Worm (Caenorhabditis elegans) whole organism, L1 larva: Measurements from ENCODE around the gene C34D10.5.

ENCODE experiments used
- Y116A8C.19 ChIP-seq: sonication (generic microtip); optimal IDR thresholded peaks from 2 replicates; lab custom pipeline; 2016; ENCODE audit warnings: missing compliant biosample characterization, missing genetic modification characterization, borderline replicate concordance
- aha-1 ChIP-seq: fragments of 150-350 bp; optimal IDR thresholded peaks from 2 replicates; lab custom pipeline; 2014; ENCODE audit warnings: missing biosample characterization, missing genetic modification characterization
- alr-1 ChIP-seq: fragments of 200-800 bp; sonication (Bioruptor generic); optimal IDR thresholded peaks from 2 replicates; lab custom pipeline; 2018; ENCODE audit warnings: borderline replicate concordance, mild to moderate bottlenecking, missing genetic modification characterization, missing compliant biosample characterization
- blmp-1 ChIP-seq: fragments of 150-350 bp; optimal IDR thresholded peaks from 2 replicates; lab custom pipeline; 2014; ENCODE audit warnings: missing biosample characterization, missing genetic modification characterization
- ceh-63 ChIP-seq: fragments of 200-800 bp; sonication (Bioruptor generic); optimal IDR thresholded peaks from 2 replicates; lab custom pipeline; 2018; ENCODE audit warnings: mild to moderate bottlenecking, missing genetic modification characterization, missing compliant biosample characterization
- ceh-8 ChIP-seq: fragments of 200-800 bp; sonication (Bioruptor generic); optimal IDR thresholded peaks from 2 replicates; lab custom pipeline; 2018; ENCODE audit warnings: mild to moderate bottlenecking, missing genetic modification characterization, moderate library complexity, missing compliant biosample characterization
- ceh-88 ChIP-seq: fragments of 200-800 bp; sonication (Bioruptor generic); IDR thresholded peaks from 2 replicates; pipeline ENCODE4 v1.3.6; 2022; ENCODE audit warnings: missing genetic modification characterization, missing compliant biosample characterization
- dpl-1 ChIP-seq, 3 experiments: fragments of 150-350 bp in 2 of 3; sonication (generic microtip) in 1 of 3; optimal IDR thresholded peaks; 2 replicates each; lab custom pipeline; 2014 to 2017; ENCODE audit warnings: missing biosample characterization in 3 of 3, missing genetic modification characterization in 3 of 3, missing genetic modification reagents in 3 of 3
- efl-1 ChIP-seq, 4 experiments: fragments of 150-350 bp; optimal IDR thresholded peaks in 3 of 4; peaks in 1 of 4; 1 replicate in 1 of 4; 2 replicates in 3 of 4; lab custom pipeline; 2014; ENCODE audit warnings: missing biosample characterization in 2 of 4, missing genetic modification characterization in 2 of 4, missing genetic modification reagents in 2 of 4
- efl-3 ChIP-seq: fragments of 200-800 bp; sonication (Bioruptor generic); optimal IDR thresholded peaks from 2 replicates; lab custom pipeline; 2018; ENCODE audit warnings: mild to moderate bottlenecking, missing genetic modification characterization, missing compliant biosample characterization
- elt-2 ChIP-seq: sonication (generic microtip); optimal IDR thresholded peaks from 2 replicates; lab custom pipeline; 2016; ENCODE audit warnings: missing genetic modification characterization, mild to moderate bottlenecking, inconsistent platforms, missing compliant biosample characterization, missing genetic modification reagents
- elt-3 ChIP-seq, 6 experiments: fragments of 150-350 bp in 1 of 6; sonication (generic microtip); optimal IDR thresholded peaks; 2 replicates each; lab custom pipeline; 2017 to 2018; ENCODE audit warnings: missing biosample characterization in 6 of 6, missing genetic modification characterization in 6 of 6, inconsistent platforms in 1 of 6
- ets-5 ChIP-seq: fragments of 200-800 bp; sonication (Bioruptor generic); IDR thresholded peaks from 2 replicates; pipeline ENCODE4 v1.3.6; 2022; ENCODE audit warnings: missing genetic modification characterization, missing compliant biosample characterization
- fkh-4 ChIP-seq: sonication (generic microtip); optimal IDR thresholded peaks from 2 replicates; lab custom pipeline; 2016; ENCODE audit warnings: missing compliant biosample characterization, missing genetic modification characterization, borderline replicate concordance
- fkh-8 ChIP-seq: sonication (generic microtip); optimal IDR thresholded peaks from 2 replicates; lab custom pipeline; 2016; ENCODE audit warnings: mild to moderate bottlenecking, missing genetic modification characterization, missing compliant biosample characterization
- fos-1 ChIP-seq: fragments of 150-350 bp; optimal IDR thresholded peaks from 2 replicates; lab custom pipeline; 2014; ENCODE audit warnings: missing biosample characterization, missing genetic modification characterization
- hlh-4 ChIP-seq: sonication (generic microtip); optimal IDR thresholded peaks from 2 replicates; lab custom pipeline; 2016; ENCODE audit warnings: mild to moderate bottlenecking, missing genetic modification characterization, missing compliant biosample characterization
- irx-1 ChIP-seq: sonication (generic microtip); optimal IDR thresholded peaks from 2 replicates; lab custom pipeline; 2016; ENCODE audit warnings: missing genetic modification characterization, missing compliant biosample characterization
- isw-1 ChIP-seq: fragments of 200-800 bp; sonication (Bioruptor generic); IDR thresholded peaks from 2 replicates; pipeline ENCODE4 v1.3.6; 2022; ENCODE audit warnings: missing genetic modification characterization, missing compliant biosample characterization
- jun-1 ChIP-seq: fragments of 150-350 bp; optimal IDR thresholded peaks from 2 replicates; lab custom pipeline; 2014; ENCODE audit warnings: missing biosample characterization, missing genetic modification reagents, missing genetic modification characterization
- lin-13 ChIP-seq: fragments of 150-350 bp; optimal IDR thresholded peaks from 2 replicates; lab custom pipeline; 2014; ENCODE audit warnings: missing biosample characterization, missing genetic modification reagents, missing genetic modification characterization
- lin-14 ChIP-seq: fragments of 200-800 bp; sonication (Bioruptor generic); optimal IDR thresholded peaks from 2 replicates; lab custom pipeline; 2018; ENCODE audit warnings: mild to moderate bottlenecking, missing genetic modification characterization, moderate library complexity, missing compliant biosample characterization
- lin-15B ChIP-seq: fragments of 150-350 bp; sonication (generic microtip); optimal IDR thresholded peaks from 3 replicates; lab custom pipeline; 2014; ENCODE audit warnings: missing biosample characterization, missing genetic modification characterization
- lin-35 ChIP-seq, 2 experiments: fragments of 150-350 bp; optimal IDR thresholded peaks; 2 replicates each; lab custom pipeline; 2014; ENCODE audit warnings: missing biosample characterization in 2 of 2, missing genetic modification characterization in 2 of 2, missing genetic modification reagents in 2 of 2
- lin-39 ChIP-seq: fragments of 150-350 bp; optimal IDR thresholded peaks from 2 replicates; lab custom pipeline; 2014; ENCODE audit warnings: missing biosample characterization, missing genetic modification reagents, missing genetic modification characterization
- lsy-2 ChIP-seq, 2 experiments: fragments of 150-350 bp; optimal IDR thresholded peaks; 2 replicates each; lab custom pipeline; 2014; ENCODE audit warnings: missing biosample characterization in 2 of 2, missing genetic modification characterization in 2 of 2
- mab-9 ChIP-seq: fragments of 200-800 bp; sonication (Bioruptor generic); IDR thresholded peaks from 2 replicates; pipeline ENCODE4 v1.3.6; 2022; ENCODE audit warnings: missing genetic modification reagents, missing genetic modification characterization, missing compliant biosample characterization
- mdl-1 ChIP-seq, 2 experiments: fragments of 150-350 bp; optimal IDR thresholded peaks; 2 replicates each; lab custom pipeline; 2014 to 2017; ENCODE audit warnings: missing biosample characterization in 2 of 2, missing genetic modification characterization in 2 of 2, inconsistent platforms in 1 of 2
- nhr-11 ChIP-seq: fragments of 150-350 bp; optimal IDR thresholded peaks from 2 replicates; lab custom pipeline; 2014; ENCODE audit warnings: missing biosample characterization, missing genetic modification characterization
- nhr-19 ChIP-seq: fragments of 200-800 bp; sonication (Bioruptor generic); conservative IDR thresholded peaks from 2 replicates; pipeline ENCODE4 v1.3.6; 2022; ENCODE audit warnings: missing genetic modification characterization, missing compliant biosample characterization
- nhr-20 ChIP-seq: sonication (generic microtip); optimal IDR thresholded peaks from 2 replicates; lab custom pipeline; 2016; ENCODE audit warnings: mild to moderate bottlenecking, missing genetic modification characterization, missing compliant biosample characterization
- nhr-237 ChIP-seq: fragments of 150-350 bp; optimal IDR thresholded peaks from 2 replicates; lab custom pipeline; 2014; ENCODE audit warnings: missing biosample characterization, missing genetic modification characterization
- nhr-71 ChIP-seq: sonication (generic microtip); optimal IDR thresholded peaks from 2 replicates; lab custom pipeline; 2016; ENCODE audit warnings: mild to moderate bottlenecking, missing genetic modification characterization, moderate library complexity, missing compliant biosample characterization
- nhr-76 ChIP-seq: sonication (generic microtip); optimal IDR thresholded peaks from 2 replicates; lab custom pipeline; 2017; ENCODE audit warnings: missing biosample characterization, missing genetic modification characterization
- nhr-84 ChIP-seq: sonication (generic microtip); optimal IDR thresholded peaks from 2 replicates; lab custom pipeline; 2017; ENCODE audit warnings: missing biosample characterization, missing genetic modification characterization
- nhr-85 ChIP-seq: sonication (generic microtip); peaks from one replicate; lab custom pipeline; 2016; ENCODE audit warnings: missing genetic modification characterization, inconsistent platforms, missing compliant biosample characterization
- nhr-90 ChIP-seq: sonication (generic microtip); optimal IDR thresholded peaks from 2 replicates; lab custom pipeline; 2016; ENCODE audit warnings: mild to moderate bottlenecking, missing genetic modification characterization, missing compliant biosample characterization; ENCODE audit not compliant: poor library complexity
- rnt-1 ChIP-seq: sonication (generic microtip); optimal IDR thresholded peaks from 2 replicates; lab custom pipeline; 2016; ENCODE audit warnings: mild to moderate bottlenecking, missing genetic modification characterization, moderate library complexity, missing compliant biosample characterization
- skn-1 ChIP-seq: fragments of 150-350 bp; optimal IDR thresholded peaks from 2 replicates; lab custom pipeline; 2014; ENCODE audit warnings: missing biosample characterization, missing genetic modification characterization
- snpc-4 ChIP-seq: fragments of 150-350 bp; optimal IDR thresholded peaks from 2 replicates; lab custom pipeline; 2014; ENCODE audit warnings: missing biosample characterization, missing genetic modification characterization
- snu-23 ChIP-seq: sonication (generic microtip); optimal IDR thresholded peaks from 2 replicates; lab custom pipeline; 2016; ENCODE audit warnings: missing genetic modification characterization, missing compliant biosample characterization
- sptf-1 ChIP-seq: fragments of 150-350 bp; optimal IDR thresholded peaks from 2 replicates; lab custom pipeline; 2014; ENCODE audit warnings: missing biosample characterization, missing genetic modification characterization
- swsn-7 ChIP-seq: sonication (generic microtip); optimal IDR thresholded peaks from 2 replicates; lab custom pipeline; 2016; ENCODE audit warnings: missing genetic modification characterization, missing compliant biosample characterization
- tlp-1 ChIP-seq: fragments of 150-350 bp; optimal IDR thresholded peaks from 2 replicates; lab custom pipeline; 2014; ENCODE audit warnings: missing biosample characterization, missing genetic modification characterization
- unc-130 ChIP-seq: fragments of 150-350 bp; optimal IDR thresholded peaks from 2 replicates; lab custom pipeline; 2017; ENCODE audit warnings: missing biosample characterization, missing genetic modification characterization, inconsistent platforms
- zag-1 ChIP-seq: fragments of 150-350 bp; optimal IDR thresholded peaks from 2 replicates; lab custom pipeline; 2014; ENCODE audit warnings: missing biosample characterization, missing genetic modification characterization

The C34D10.5 gene

DNA sequence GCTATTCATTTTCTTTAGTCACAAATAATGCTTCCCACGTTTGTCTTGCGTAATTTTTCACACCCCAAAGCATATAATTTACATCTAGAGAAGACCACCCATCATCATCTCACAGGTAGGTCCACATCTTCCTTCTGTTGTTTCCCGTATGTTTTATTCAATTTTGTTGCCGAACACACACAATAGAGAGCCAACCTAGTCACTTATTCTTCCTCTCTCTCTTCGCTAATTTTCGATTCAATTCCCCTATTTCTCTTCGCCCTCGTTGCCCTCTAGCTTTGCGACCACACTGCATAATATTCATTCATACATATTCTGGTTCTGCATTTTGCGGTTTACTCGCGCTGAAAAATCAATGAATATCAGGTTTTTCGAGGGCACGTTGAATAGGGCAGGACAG, 11.9 kb upstream of the C34D10.5 start:
- no peak for TF ChIP-seq nhr-76
- no peak for TF ChIP-seq fos-1
- no peak for TF ChIP-seq alr-1
- no peak for TF ChIP-seq lin-35 (GFP tag; optimal IDR thresholded peaks at IDR 0.05; lab: Kevin White, UChicago)
- no peak for TF ChIP-seq aha-1 (tag; lab: Kevin White, UChicago)
- TF ChIP-seq lin-15B = no peak
- no peak for TF ChIP-seq snpc-4 (tag; lab: Kevin White, UChicago)
- TF ChIP-seq ceh-88 = no peak
- TF ChIP-seq fkh-8 (tag; lab: Kevin White, UChicago) = no peak
- no peak for TF ChIP-seq ceh-63 (GFP tag; lab: Kevin White, UChicago)
- no peak for TF ChIP-seq nhr-90 (tag; lab: Kevin White, UChicago)
- TF ChIP-seq efl-3 (GFP tag; lab: Kevin White, UChicago) = no peak
- TF ChIP-seq tlp-1 (tag; lab: Kevin White, UChicago) = no peak
- TF ChIP-seq isw-1 (GFP tag; lab: Robert Waterston, UW) = no peak
- TF ChIP-seq mdl-1 (tag; optimal IDR thresholded peaks at IDR 0.05; lab: Kevin White, UChicago) = no peak
- no peak for TF ChIP-seq Y116A8C.19 (tag; lab: Kevin White, UChicago)
- no peak for TF ChIP-seq lsy-2 (tag; optimal IDR thresholded peaks at IDR 0.05; lab: Kevin White, UChicago)
- TF ChIP-seq nhr-20 (tag; lab: Kevin White, UChicago) = no peak
- TF ChIP-seq nhr-11 (tag; lab: Kevin White, UChicago) = no peak

DNA sequence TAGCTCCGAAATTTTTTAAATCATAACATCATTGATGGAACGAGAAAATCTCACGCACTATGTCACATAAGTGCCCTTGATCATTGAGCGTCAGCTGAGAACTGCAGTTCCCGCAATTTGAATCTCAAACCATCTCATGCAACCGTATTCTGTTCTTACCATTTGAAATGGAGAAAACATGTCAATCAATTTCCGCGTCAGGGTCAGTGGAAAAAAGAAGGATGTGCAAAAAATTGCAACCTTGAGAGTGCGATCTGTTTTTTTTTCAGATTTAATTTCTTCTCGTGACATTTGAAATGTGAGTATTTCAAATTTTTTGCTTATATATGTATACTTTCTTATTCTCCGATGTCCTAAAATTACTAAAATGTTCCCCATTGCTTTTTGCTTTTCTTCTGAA, 7.2 kb upstream of the C34D10.5 start:
- peak; percentile 37 for TF ChIP-seq snu-23
- TF ChIP-seq lin-14 (GFP tag; lab: Kevin White, UChicago) = peak; percentile 66
- TF ChIP-seq nhr-19 (GFP tag; lab: Robert Waterston, UW) = no peak
- no peak for TF ChIP-seq lin-13 (GFP tag; lab: Kevin White, UChicago)
- TF ChIP-seq irx-1 (tag; lab: Kevin White, UChicago) = no peak
- TF ChIP-seq nhr-11 (tag; lab: Kevin White, UChicago) = no peak
- no peak for TF ChIP-seq nhr-84
- TF ChIP-seq fos-1 = no peak
- TF ChIP-seq dpl-1 (GFP tag; optimal IDR thresholded peaks at IDR 0.05; lab: Kevin White, UChicago) = no peak
- no peak for TF ChIP-seq elt-3 (tag; optimal IDR thresholded peaks at IDR 0.05; lab: Kevin White, UChicago)
- peak; percentile 84 for TF ChIP-seq nhr-85
- peak; percentile 22 for TF ChIP-seq nhr-20 (tag; lab: Kevin White, UChicago)
- peak; percentile 16 for TF ChIP-seq nhr-71 (tag; lab: Kevin White, UChicago)
- TF ChIP-seq blmp-1 (tag; lab: Kevin White, UChicago) = no peak
- TF ChIP-seq nhr-237 (tag; lab: Kevin White, UChicago) = no peak

DNA sequence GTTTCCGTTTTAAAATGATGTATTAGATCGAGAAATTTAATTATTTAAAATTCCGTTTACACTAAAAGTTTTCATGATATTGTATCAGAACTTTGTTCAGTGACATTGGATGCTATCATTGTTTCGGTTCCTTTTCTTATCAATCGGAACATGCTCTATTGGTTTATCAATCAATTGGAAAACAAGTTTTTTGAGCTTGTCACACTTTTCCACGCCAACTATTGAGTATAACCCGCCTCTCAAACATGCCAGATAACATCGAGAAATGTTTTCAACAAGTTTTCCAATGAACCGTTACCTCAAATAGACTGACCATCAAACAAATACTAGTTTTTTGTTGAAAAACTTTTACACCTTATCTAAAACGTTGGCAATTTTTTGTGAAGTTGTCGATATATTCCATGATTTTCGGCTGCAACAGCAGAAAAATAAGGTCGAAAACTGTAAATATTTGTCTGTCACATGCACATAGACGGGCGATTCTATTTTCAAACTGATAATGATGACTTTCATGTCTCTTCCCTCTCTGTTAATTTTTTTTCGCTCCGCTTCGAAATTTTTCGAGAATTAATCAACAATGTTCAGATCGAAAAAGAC, 3.3 kb upstream of the C34D10.5 start, which contains the start of gene unk-1:
Gene unk-1, plus strand, starts transcription at position 577 of the 597 bp plus-strand sequence.
- TF ChIP-seq nhr-85 = peak; percentile 49
- TF ChIP-seq ets-5 (GFP tag; lab: Robert Waterston, UW) = no peak
- no peak for TF ChIP-seq sptf-1 (tag; lab: Kevin White, UChicago)
- TF ChIP-seq elt-2 = peak; percentile 43
- peak in 1 of 2 experiments; percentile 13 for TF ChIP-seq lin-35 (GFP tag; optimal IDR thresholded peaks at IDR 0.05; lab: Kevin White, UChicago)
- TF ChIP-seq lin-14 (GFP tag; lab: Kevin White, UChicago) = peak; percentile 12

DNA sequence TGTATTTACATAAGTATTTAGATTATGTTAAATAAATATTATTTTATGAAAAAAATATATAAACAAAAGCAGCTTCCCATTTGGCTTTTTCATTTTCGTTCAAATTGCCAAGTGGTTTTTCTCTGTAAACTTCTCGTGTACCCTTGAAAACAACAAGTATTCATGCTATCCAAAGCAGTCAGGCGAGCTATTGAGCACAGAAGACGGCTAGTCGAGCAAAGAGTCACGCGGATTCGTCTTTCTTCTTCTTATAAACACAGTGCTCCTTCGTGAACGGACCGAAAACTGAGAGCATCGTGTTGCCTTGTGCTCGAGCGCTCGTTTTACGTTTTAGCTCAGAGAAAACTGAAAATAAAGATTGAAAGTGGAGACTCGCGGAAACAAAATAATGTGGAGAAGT, 1.9 kb upstream of the C34D10.5 start:
- TF ChIP-seq skn-1 (tag; lab: Kevin White, UChicago) (no peak), unc-130 (tag; lab: Kevin White, UChicago) (no peak), Y116A8C.19 (tag; lab: Kevin White, UChicago) (no peak), nhr-71 (tag; lab: Kevin White, UChicago) (peak; percentile 28), hlh-4 (tag; lab: Kevin White, UChicago) (no peak), jun-1 (tag; lab: Kevin White, UChicago) (no peak), swsn-7 (tag; lab: Kevin White, UChicago) (no peak), nhr-20 (tag; lab: Kevin White, UChicago) (no peak), ceh-8 (GFP tag; lab: Kevin White, UChicago) (no peak), fkh-4 (tag; lab: Kevin White, UChicago) (no peak), zag-1 (no peak), rnt-1 (peak; percentile 0), snpc-4 (tag; lab: Kevin White, UChicago) (no peak), fkh-8 (tag; lab: Kevin White, UChicago) (peak; percentile 10), lin-39 (tag; lab: Kevin White, UChicago) (no peak), mab-9 (GFP tag; lab: Robert Waterston, UW) (no peak), efl-1 (optimal IDR thresholded peaks at IDR 0.05; lab: Kevin White, UChicago) (no peak), efl-1 (GFP tag; optimal IDR thresholded peaks at IDR 0.05 in 1 of 2; lab: Kevin White, UChicago) (peak in 1 of 2 experiments; percentile 40), blmp-1 (tag; lab: Kevin White, UChicago) (no peak), lin-14 (GFP tag; lab: Kevin White, UChicago) (peak; percentile 60)
